Worm (Caenorhabditis elegans): Measurements from ENCODE around the gene Y7A9D.1.

DNA sequence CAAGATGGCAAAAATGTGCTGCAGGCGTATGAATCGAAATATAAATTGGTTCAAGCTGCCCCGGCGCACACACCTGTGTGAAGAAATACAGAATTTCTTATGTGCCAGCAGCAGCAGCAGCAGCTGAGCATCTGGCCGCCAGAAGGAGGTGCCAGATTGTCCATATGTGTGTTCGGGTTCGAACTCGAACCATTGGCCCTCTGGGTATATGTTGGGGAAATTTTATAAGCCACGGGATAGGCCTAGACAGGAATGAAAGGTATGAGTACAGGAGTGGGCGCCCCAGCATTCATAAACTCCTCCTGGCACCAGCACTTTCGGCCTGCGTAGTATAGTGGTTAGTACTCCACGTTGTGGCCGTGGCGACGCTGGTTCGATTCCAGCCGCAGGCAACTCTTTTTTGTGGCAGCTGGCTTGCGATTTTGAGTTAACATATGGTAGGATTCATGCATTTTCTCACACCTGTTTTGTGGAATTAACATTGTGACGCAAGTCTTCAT, 6.2 kb upstream of the Y7A9D.1 start:
- TF ChIP-seq med-1 (GFP tag; optimal IDR thresholded peaks at IDR 0.05; ENCODE audit: insufficient read depth) (no peak), cog-1 (tag; optimal IDR thresholded peaks at IDR 0.05) (no peak), tab-1 (GFP tag; IDR thresholded peaks at IDR 0.05) (peak; percentile 77), T22C8.4 (GFP tag; IDR thresholded peaks at IDR 0.05) (peak; percentile 71)

Data from whole organism, midembryonic.